Worm (Caenorhabditis elegans) whole organism, early embryonic: ENCODE results near the gene srx-44.

Source experiments
- B0310.2 ChIP-seq: sonication (generic microtip); optimal IDR thresholded peaks from 2 replicates; lab custom pipeline; 2016; ENCODE audit warnings: mild to moderate bottlenecking, missing genetic modification characterization, missing compliant biosample characterization
- aly-1 ChIP-seq: sonication (generic microtip); optimal IDR thresholded peaks from 2 replicates; lab custom pipeline; 2016; ENCODE audit warnings: missing genetic modification characterization, missing compliant biosample characterization
- ama-1 ChIP-seq: fragments of 150-350 bp; optimal IDR thresholded peaks from 2 replicates; lab custom pipeline; 2014
- ceh-13 ChIP-seq: fragments of 200-800 bp; sonication (Bioruptor generic); optimal IDR thresholded peaks from 2 replicates; lab custom pipeline; 2018; ENCODE audit warnings: mild to moderate bottlenecking, missing genetic modification characterization, missing compliant biosample characterization
- flt-1 ChIP-seq: fragments of 200-800 bp; sonication (Bioruptor generic); IDR thresholded peaks from 2 replicates; pipeline ENCODE4 v1.3.6; 2022; ENCODE audit warnings: missing genetic modification characterization, missing compliant biosample characterization
- hmbx-1 ChIP-seq: sonication (generic microtip); optimal IDR thresholded peaks from 2 replicates; lab custom pipeline; 2016; ENCODE audit warnings: mild to moderate bottlenecking, missing genetic modification characterization, missing compliant biosample characterization
- hmg-4 ChIP-seq: fragments of 200-800 bp; sonication (Bioruptor generic); optimal IDR thresholded peaks from 2 replicates; lab custom pipeline; 2018; ENCODE audit warnings: mild to moderate bottlenecking, missing genetic modification characterization, missing compliant biosample characterization
- pes-1 ChIP-seq: fragments of 200-800 bp; sonication (Bioruptor generic); IDR thresholded peaks from 2 replicates; pipeline ENCODE4 v1.3.6; 2022; ENCODE audit warnings: missing genetic modification reagents, missing genetic modification characterization, missing compliant biosample characterization
- scrt-1 ChIP-seq: fragments of 200-800 bp; sonication (Bioruptor generic); IDR thresholded peaks from 2 replicates; pipeline ENCODE4 v1.3.6; 2022; ENCODE audit warnings: missing genetic modification characterization, missing compliant biosample characterization
- tbx-37 ChIP-seq: fragments of 200-800 bp; sonication (Bioruptor generic); conservative IDR thresholded peaks from 2 replicates; pipeline ENCODE4 v1.3.6; 2022; ENCODE audit warnings: missing genetic modification reagents, missing genetic modification characterization, missing compliant biosample characterization

DNA sequence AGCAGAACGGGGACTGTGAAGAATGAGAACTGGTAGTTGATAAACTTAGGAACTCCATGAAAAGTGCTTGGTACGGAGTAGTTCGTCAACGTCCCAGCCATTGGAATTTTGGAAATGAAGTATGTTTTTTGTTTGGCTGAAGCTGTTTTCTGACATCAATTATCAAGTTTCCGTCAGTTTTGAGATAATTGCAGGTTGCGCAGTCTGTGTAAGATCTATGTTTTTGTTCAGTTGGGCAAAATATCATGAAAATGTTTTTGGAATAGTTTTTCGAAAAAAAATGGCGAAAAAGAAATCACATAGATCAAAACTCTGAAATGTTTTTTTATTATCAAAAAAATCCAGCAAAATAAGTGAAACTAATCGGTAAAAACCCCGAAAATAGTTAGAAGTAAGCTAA, 45.3 kb upstream of the srx-44 start, which contains the start of gene sru-22:
- TF ChIP-seq ama-1 (no peak), hmbx-1 (tag; lab: Kevin White, UChicago) (no peak), ceh-13 (no peak), tbx-37 (no peak), pes-1 (GFP tag; lab: Robert Waterston, UW) (no peak), B0310.2 (tag; lab: Kevin White, UChicago) (no peak), scrt-1 (GFP tag; lab: Robert Waterston, UW) (no peak), flt-1 (GFP tag; lab: Robert Waterston, UW) (no peak), aly-1 (tag; lab: Kevin White, UChicago) (no peak), hmg-4 (no peak)
